Worm (Caenorhabditis elegans) whole organism, L3 larva: ENCODE data around the gene cat-4.

Experiments
- R02D3.7 ChIP-seq: fragments of 150-350 bp; optimal IDR thresholded peaks from 2 replicates; lab custom pipeline; 2014; ENCODE audit warnings: missing biosample characterization, missing genetic modification characterization
- daf-12 ChIP-seq: fragments of 150-350 bp; optimal IDR thresholded peaks from 2 replicates; lab custom pipeline; 2014; ENCODE audit warnings: missing biosample characterization, missing genetic modification reagents, missing genetic modification characterization
- nhr-43 ChIP-seq: sonication (generic microtip); optimal IDR thresholded peaks from 2 replicates; lab custom pipeline; 2016; ENCODE audit warnings: mild to moderate bottlenecking, missing genetic modification characterization, missing compliant biosample characterization; ENCODE audit not compliant: poor library complexity, severe bottlenecking
- snpc-4 ChIP-seq: fragments of 150-350 bp; optimal IDR thresholded peaks from 2 replicates; lab custom pipeline; 2014; ENCODE audit warnings: missing biosample characterization, missing genetic modification characterization

DNA sequence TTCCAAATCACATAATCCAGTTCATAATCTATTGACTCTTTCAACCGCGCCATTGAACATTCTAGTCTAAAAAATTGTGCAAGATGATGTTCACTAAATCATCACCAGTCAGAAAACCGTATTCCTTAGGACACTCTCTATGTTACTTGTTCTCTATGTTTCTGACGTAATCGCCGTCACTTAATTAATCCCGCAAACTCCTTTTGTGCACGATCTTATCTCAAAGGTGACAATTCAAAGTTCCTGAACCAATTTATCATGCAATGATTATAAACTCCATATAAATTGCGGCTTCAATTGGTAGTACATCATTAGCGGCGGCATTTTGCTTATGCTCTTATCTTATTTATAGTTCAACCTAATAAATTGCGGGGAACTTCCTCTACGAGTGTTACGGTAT is 1.9 kb upstream of the cat-4 start:
- TF ChIP-seq nhr-43 (tag; lab: Kevin White, UChicago) (no peak), snpc-4 (tag; lab: Kevin White, UChicago) (no peak), R02D3.7 (tag; lab: Kevin White, UChicago) (no peak), daf-12 (no peak)
